Worm (Caenorhabditis elegans): ENCODE measurements around the gene T19H12.12.

DNA sequence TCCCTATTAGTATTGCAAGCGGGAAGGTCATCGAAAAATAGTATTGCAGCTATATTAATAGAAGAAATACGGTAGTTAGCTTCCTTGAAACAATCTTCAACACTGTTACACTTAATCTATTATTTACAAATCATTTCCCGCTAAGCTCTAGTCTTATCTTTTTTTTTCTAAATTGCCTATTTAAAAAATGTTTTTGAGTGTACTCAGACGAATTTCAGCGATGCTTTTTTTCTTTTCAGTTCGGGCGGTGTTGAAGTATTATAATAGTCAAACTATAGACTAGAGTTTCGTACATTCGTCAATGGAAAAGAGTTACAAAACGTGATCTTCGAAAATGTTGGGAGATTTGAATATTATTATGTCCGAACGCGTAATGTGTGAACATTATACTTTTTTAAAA lies 29.3 kb downstream of the T19H12.12 start:
- TF ChIP-seq ztf-11 (tag; optimal IDR thresholded peaks at IDR 0.05) (no peak), skn-1 (tag; optimal IDR thresholded peaks at IDR 0.05) (no peak), lin-39 (tag; optimal IDR thresholded peaks at IDR 0.05) (no peak), ama-1 (optimal IDR thresholded peaks at IDR 0.05) (no peak), snpc-4 (tag; optimal IDR thresholded peaks at IDR 0.05) (no peak), ZK546.5 (tag; optimal IDR thresholded peaks at IDR 0.05) (no peak), aly-2 (tag; optimal IDR thresholded peaks at IDR 0.05) (no peak), R02D3.7 (tag; optimal IDR thresholded peaks at IDR 0.05) (no peak), ztf-1 (GFP tag; conservative IDR thresholded peaks at IDR 0.05) (no peak), unc-39 (tag; optimal IDR thresholded peaks at IDR 0.05) (no peak), ceh-16 (tag; optimal IDR thresholded peaks at IDR 0.05) (no peak), C34F6.9 (tag; optimal IDR thresholded peaks at IDR 0.05) (no peak)
